Worm (Caenorhabditis elegans) whole organism, early embryonic: ENCODE data around the gene T24D8.6.
A peak's percentile ranks its signal among the peaks of the same experiment; 100 is the strongest.

ENCODE experiments used
- B0310.2 ChIP-seq: sonication (generic microtip); optimal IDR thresholded peaks from 2 replicates; lab custom pipeline; 2016; ENCODE audit warnings: mild to moderate bottlenecking, missing genetic modification characterization, missing compliant biosample characterization
- F13C5.2 ChIP-seq: sonication (generic microtip); optimal IDR thresholded peaks from 2 replicates; lab custom pipeline; 2017; ENCODE audit warnings: mild to moderate bottlenecking, missing genetic modification characterization, inconsistent platforms, missing compliant biosample characterization
- aly-1 ChIP-seq: sonication (generic microtip); optimal IDR thresholded peaks from 2 replicates; lab custom pipeline; 2016; ENCODE audit warnings: missing genetic modification characterization, missing compliant biosample characterization
- ama-1 ChIP-seq: fragments of 150-350 bp; optimal IDR thresholded peaks from 2 replicates; lab custom pipeline; 2014
- ceh-13 ChIP-seq: fragments of 200-800 bp; sonication (Bioruptor generic); optimal IDR thresholded peaks from 2 replicates; lab custom pipeline; 2018; ENCODE audit warnings: mild to moderate bottlenecking, missing genetic modification characterization, missing compliant biosample characterization
- ceh-36 ChIP-seq: sonication (generic microtip); optimal IDR thresholded peaks from 2 replicates; lab custom pipeline; 2016; ENCODE audit warnings: missing genetic modification characterization, inconsistent platforms, missing compliant biosample characterization
- ets-7 ChIP-seq: sonication (generic microtip); optimal IDR thresholded peaks from 2 replicates; lab custom pipeline; 2016; ENCODE audit warnings: missing genotype, missing genetic modification characterization, missing compliant biosample characterization
- flt-1 ChIP-seq: fragments of 200-800 bp; sonication (Bioruptor generic); IDR thresholded peaks from 2 replicates; pipeline ENCODE4 v1.3.6; 2022; ENCODE audit warnings: missing genetic modification characterization, missing compliant biosample characterization
- hmbx-1 ChIP-seq: sonication (generic microtip); optimal IDR thresholded peaks from 2 replicates; lab custom pipeline; 2016; ENCODE audit warnings: mild to moderate bottlenecking, missing genetic modification characterization, missing compliant biosample characterization
- hmg-4 ChIP-seq: fragments of 200-800 bp; sonication (Bioruptor generic); optimal IDR thresholded peaks from 2 replicates; lab custom pipeline; 2018; ENCODE audit warnings: mild to moderate bottlenecking, missing genetic modification characterization, missing compliant biosample characterization
- hnd-1 ChIP-seq: sonication (generic microtip); optimal IDR thresholded peaks from 2 replicates; lab custom pipeline; 2016; ENCODE audit warnings: missing genetic modification characterization, missing compliant biosample characterization
- pes-1 ChIP-seq: fragments of 200-800 bp; sonication (Bioruptor generic); IDR thresholded peaks from 2 replicates; pipeline ENCODE4 v1.3.6; 2022; ENCODE audit warnings: missing genetic modification reagents, missing genetic modification characterization, missing compliant biosample characterization
- scrt-1 ChIP-seq: fragments of 200-800 bp; sonication (Bioruptor generic); IDR thresholded peaks from 2 replicates; pipeline ENCODE4 v1.3.6; 2022; ENCODE audit warnings: missing genetic modification characterization, missing compliant biosample characterization
- sea-1 ChIP-seq: fragments of 200-800 bp; sonication (Bioruptor generic); conservative IDR thresholded peaks from 2 replicates; pipeline ENCODE4 v1.3.6; 2022; ENCODE audit warnings: missing genetic modification characterization, missing compliant biosample characterization
- tbx-11 ChIP-seq: fragments of 200-800 bp; sonication (Bioruptor generic); IDR thresholded peaks from 2 replicates; pipeline ENCODE4 v1.3.6; 2022; ENCODE audit warnings: missing genetic modification characterization, missing compliant biosample characterization
- tbx-37 ChIP-seq: fragments of 200-800 bp; sonication (Bioruptor generic); conservative IDR thresholded peaks from 2 replicates; pipeline ENCODE4 v1.3.6; 2022; ENCODE audit warnings: missing genetic modification reagents, missing genetic modification characterization, missing compliant biosample characterization
- tra-4 ChIP-seq: sonication (generic microtip); optimal IDR thresholded peaks from 2 replicates; lab custom pipeline; 2017; ENCODE audit warnings: missing genetic modification characterization, missing compliant biosample characterization

T24D8.6 gene

ce11 chrX:2394983-2395382 is 29.2 kb upstream of the T24D8.6 start, which contains the start of gene C43H6.6:
Gene C43H6.6, plus strand, starts transcription at chrX:2395283.
- TF ChIP-seq F13C5.2 (tag; lab: Kevin White, UChicago) = no peak

- TF ChIP-seq sea-1 (GFP tag; lab: Robert Waterston, UW) (no peak), tbx-37 (GFP tag; lab: Robert Waterston, UW) (no peak), pes-1 (GFP tag; lab: Robert Waterston, UW) (no peak), tra-4 (tag; lab: Kevin White, UChicago) (no peak), hmbx-1 (tag; lab: Kevin White, UChicago) (no peak), hnd-1 (tag; lab: Kevin White, UChicago) (no peak), scrt-1 (no peak), aly-1 (tag; lab: Kevin White, UChicago) (no peak), ets-7 (no peak), tbx-11 (GFP tag; lab: Robert Waterston, UW) (no peak), ama-1 (lab: Kevin White, UChicago) (no peak), ceh-36 (tag; lab: Kevin White, UChicago) (no peak), flt-1 (GFP tag; lab: Robert Waterston, UW) (no peak), hmg-4 (GFP tag; lab: Kevin White, UChicago) (no peak), B0310.2 (tag; lab: Kevin White, UChicago) (no peak), F13C5.2 (tag; lab: Kevin White, UChicago) (no peak), ceh-13 (no peak)
Measured at ce11 chrX:2386922-2387566, 21.3 kb upstream of the T24D8.6 start.

- no peak for TF ChIP-seq hnd-1 (tag; lab: Kevin White, UChicago)
- no peak for TF ChIP-seq B0310.2 (tag; lab: Kevin White, UChicago)
- no peak for TF ChIP-seq pes-1 (GFP tag; lab: Robert Waterston, UW)
- TF ChIP-seq ets-7 = no peak
Measured at ce11 chrX:2385453-2385852, 19.7 kb upstream of the T24D8.6 start, which contains the start of gene F47G3.1. Gene F47G3.1, plus strand, starts transcription at chrX:2385753.

ce11 chrX:2382227-2382626 is 16.4 kb upstream of the T24D8.6 start:
- TF ChIP-seq F13C5.2 (tag; lab: Kevin White, UChicago) (peak; percentile 27), tbx-11 (GFP tag; lab: Robert Waterston, UW) (no peak)

- TF ChIP-seq tra-4 (tag; lab: Kevin White, UChicago) (no peak), hnd-1 (tag; lab: Kevin White, UChicago) (no peak), B0310.2 (tag; lab: Kevin White, UChicago) (no peak), pes-1 (GFP tag; lab: Robert Waterston, UW) (no peak)
Measured at ce11 chrX:2381282-2381681, 15.5 kb upstream of the T24D8.6 start, which contains the start of gene F47G3.4. Gene F47G3.4, plus strand, starts transcription at chrX:2381582.

ce11 chrX:2380818-2381217 is 15.0 kb upstream of the T24D8.6 start:
- TF ChIP-seq pes-1 (GFP tag; lab: Robert Waterston, UW) (no peak), tbx-37 (GFP tag; lab: Robert Waterston, UW) (no peak), tbx-11 (GFP tag; lab: Robert Waterston, UW) (no peak), ama-1 (lab: Kevin White, UChicago) (no peak), hmbx-1 (tag; lab: Kevin White, UChicago) (no peak), sea-1 (GFP tag; lab: Robert Waterston, UW) (no peak), hnd-1 (tag; lab: Kevin White, UChicago) (no peak), ceh-13 (no peak), hmg-4 (GFP tag; lab: Kevin White, UChicago) (no peak), tra-4 (tag; lab: Kevin White, UChicago) (no peak), ceh-36 (tag; lab: Kevin White, UChicago) (no peak), F13C5.2 (tag; lab: Kevin White, UChicago) (no peak), aly-1 (tag; lab: Kevin White, UChicago) (no peak), scrt-1 (no peak), ets-7 (no peak)

- TF ChIP-seq hmg-4 (GFP tag; lab: Kevin White, UChicago) (no peak), F13C5.2 (tag; lab: Kevin White, UChicago) (no peak), flt-1 (GFP tag; lab: Robert Waterston, UW) (no peak)
Measured at ce11 chrX:2375300-2376035, 9.7 kb upstream of the T24D8.6 start, which contains the start of gene F47G3.3. Gene F47G3.3, plus strand, starts transcription at chrX:2375985.

ce11 chrX:2372134-2372533 is 6.3 kb upstream of the T24D8.6 start:
- TF ChIP-seq pes-1 (GFP tag; lab: Robert Waterston, UW) = no peak
- no peak for TF ChIP-seq aly-1 (tag; lab: Kevin White, UChicago)
- no peak for TF ChIP-seq ets-7
